Worm (Caenorhabditis elegans) whole organism, young adult: ENCODE results near the gene irld-23.

Source experiments
- T07F8.4 ChIP-seq: sonication (generic microtip); optimal IDR thresholded peaks from 2 replicates; lab custom pipeline; 2016; ENCODE audit warnings: mild to moderate bottlenecking, missing genetic modification characterization, moderate library complexity, missing compliant biosample characterization
- Y53G8AR.9 ChIP-seq: fragments of 200-800 bp; sonication (Bioruptor generic); conservative IDR thresholded peaks from 2 replicates; pipeline ENCODE4 v1.3.6; 2022; ENCODE audit warnings: missing genetic modification reagents, missing genetic modification characterization, missing compliant biosample characterization
- ama-1 ChIP-seq, 3 experiments: fragments of 150-350 bp in 1 of 3; sonication (generic microtip) in 2 of 3; optimal IDR thresholded peaks; 2 replicates each; lab custom pipeline; 2014 to 2018; ENCODE audit warnings: missing biosample characterization in 2 of 3, missing genetic modification characterization in 2 of 3, missing genetic modification reagents in 2 of 3
- attf-3 ChIP-seq: fragments of 200-800 bp; sonication (Bioruptor generic); conservative IDR thresholded peaks from 2 replicates; pipeline ENCODE4 v1.3.6; 2022; ENCODE audit warnings: missing genetic modification reagents, missing genetic modification characterization, missing compliant biosample characterization
- ccch-3 ChIP-seq: fragments of 200-800 bp; sonication (Bioruptor generic); optimal IDR thresholded peaks from 2 replicates; lab custom pipeline; 2018; ENCODE audit warnings: mild to moderate bottlenecking, missing genetic modification characterization, missing compliant biosample characterization
- egl-18 ChIP-seq: fragments of 200-800 bp; sonication (Bioruptor generic); IDR thresholded peaks from 2 replicates; pipeline ENCODE4 v1.3.6; 2022; ENCODE audit warnings: missing genetic modification reagents, missing genetic modification characterization, missing compliant biosample characterization
- lsy-27 ChIP-seq: sonication (generic microtip); optimal IDR thresholded peaks from 2 replicates; lab custom pipeline; 2017; ENCODE audit warnings: missing genetic modification characterization, mild to moderate bottlenecking, missing compliant biosample characterization, antibody characterized with exemption, missing genotype, borderline replicate concordance; ENCODE audit not compliant: insufficient read depth
- nhr-90 ChIP-seq: sonication (generic microtip); optimal IDR thresholded peaks from 2 replicates; lab custom pipeline; 2016; ENCODE audit warnings: missing genotype, mild to moderate bottlenecking, missing genetic modification characterization, missing compliant biosample characterization
- rpc-1 ChIP-seq, 2 experiments: fragments of 150-350 bp in 1 of 2; sonication (generic microtip) in 1 of 2; optimal IDR thresholded peaks; 2 replicates each; lab custom pipeline; 2014 to 2018; ENCODE audit warnings: missing biosample characterization in 1 of 2, missing genetic modification characterization in 1 of 2, missing genetic modification reagents in 1 of 2, missing genotype in 1 of 2
- snpc-3.4 ChIP-seq: sonication (generic microtip); optimal IDR thresholded peaks from 2 replicates; lab custom pipeline; 2017; ENCODE audit warnings: missing genetic modification characterization, mild to moderate bottlenecking, missing compliant biosample characterization, antibody characterized with exemption, moderate library complexity, missing genotype, missing genetic modification reagents
- snpc-4 ChIP-seq, 5 experiments: fragments of 150-350 bp in 1 of 5; sonication (generic microtip) in 4 of 5; optimal IDR thresholded peaks; 2 replicates each; lab custom pipeline; 2014 to 2018; ENCODE audit warnings: missing genetic modification characterization in 5 of 5, missing biosample characterization in 3 of 5, antibody characterized with exemption in 2 of 5, mild to moderate bottlenecking in 2 of 5, missing compliant biosample characterization in 2 of 5, missing genotype in 2 of 5, moderate library complexity in 2 of 5, missing genetic modification reagents in 1 of 5
- unc-62 ChIP-seq: fragments of 150-350 bp; optimal IDR thresholded peaks from 2 replicates; lab custom pipeline; 2014; ENCODE audit warnings: missing biosample characterization, missing genetic modification reagents, missing genetic modification characterization
- zim-3 ChIP-seq: sonication (generic microtip); optimal IDR thresholded peaks from 2 replicates; lab custom pipeline; 2017; ENCODE audit warnings: mild to moderate bottlenecking, missing genetic modification characterization, moderate library complexity, missing compliant biosample characterization
- ztf-28 ChIP-seq: fragments of 200-800 bp; sonication (Bioruptor generic); IDR thresholded peaks from 2 replicates; pipeline ENCODE4 v1.3.6; 2022; ENCODE audit warnings: missing genetic modification reagents, missing genetic modification characterization, missing compliant biosample characterization

DNA sequence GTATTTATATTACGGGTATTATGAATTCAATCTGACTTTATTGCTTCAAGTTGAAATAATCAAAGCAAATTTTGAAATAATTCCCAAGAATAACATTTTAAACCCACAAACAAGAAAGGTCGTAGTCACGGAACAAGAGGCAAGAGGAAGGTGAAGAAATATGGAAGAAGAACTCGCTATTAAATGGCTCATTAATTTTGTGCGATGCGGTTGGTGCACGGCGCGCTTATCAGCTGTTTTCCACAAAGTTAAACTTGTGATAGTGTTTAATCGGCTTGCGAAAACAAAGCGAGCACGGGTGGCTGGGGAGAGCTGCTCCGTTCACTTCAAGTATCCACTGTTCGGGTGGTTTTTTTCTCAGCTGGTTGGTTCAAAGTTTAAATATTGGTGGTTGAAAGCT is 13.5 kb downstream of the irld-23 start:
- TF ChIP-seq egl-18 (GFP tag; lab: Robert Waterston, UW) (no peak), snpc-4 (GFP tag; optimal IDR thresholded peaks at IDR 0.05; lab: Kevin White, UChicago) (no peak), snpc-4 (tag; optimal IDR thresholded peaks at IDR 0.05; lab: Kevin White, UChicago) (no peak), T07F8.4 (tag; lab: Kevin White, UChicago) (no peak), unc-62 (GFP tag; lab: Kevin White, UChicago) (no peak), Y53G8AR.9 (GFP tag; lab: Robert Waterston, UW) (no peak), ama-1 (optimal IDR thresholded peaks at IDR 0.05; lab: Kevin White, UChicago) (no peak), ama-1 (GFP tag; optimal IDR thresholded peaks at IDR 0.05; lab: Kevin White, UChicago) (no peak), zim-3 (no peak), nhr-90 (tag; lab: Kevin White, UChicago) (no peak), lsy-27 (tag; lab: Kevin White, UChicago) (no peak), ztf-28 (GFP tag; lab: Robert Waterston, UW) (no peak), rpc-1 (optimal IDR thresholded peaks at IDR 0.05; lab: Kevin White, UChicago) (no peak), rpc-1 (tag; optimal IDR thresholded peaks at IDR 0.05; lab: Kevin White, UChicago) (no peak), snpc-3.4 (tag; lab: Kevin White, UChicago) (no peak), attf-3 (GFP tag; lab: Robert Waterston, UW) (no peak), ccch-3 (GFP tag; lab: Kevin White, UChicago) (no peak)
